Fruit fly (Drosophila melanogaster): Measurements from ENCODE around the gene CG33252.

CG33252 gene

dm6 chrX:16854746-16855145, 42.2 kb downstream of the CG33252 start (continued):
- TF ChIP-seq Stat92E (GFP tag; optimal IDR thresholded peaks at IDR 0.05): no peak
- no peak for TF ChIP-seq Camta (GFP tag; optimal IDR thresholded peaks at IDR 0.05)
- peak; percentile 47 for TF ChIP-seq esg (GFP tag; conservative IDR thresholded peaks at IDR 0.05)
- TF ChIP-seq wdn (GFP tag; IDR thresholded peaks at IDR 0.05): no peak
- peak in 1 of 2 experiments; percentile 7 for TF ChIP-seq Hr78 (GFP tag; optimal IDR thresholded peaks at IDR 0.05)
- no peak for TF ChIP-seq Sry-δ (GFP tag; optimal IDR thresholded peaks at IDR 0.05)
- TF ChIP-seq bsh (GFP tag; optimal IDR thresholded peaks at IDR 0.05): peak in 1 of 2 experiments; percentile 54
- no peak for TF ChIP-seq pfk (GFP tag; optimal IDR thresholded peaks at IDR 0.05)
- no peak for TF ChIP-seq CG33213 (GFP tag; optimal IDR thresholded peaks at IDR 0.05)
- TF ChIP-seq CG8089 (GFP tag; optimal IDR thresholded peaks at IDR 0.05): no peak
- no peak for TF ChIP-seq nau (GFP tag; optimal IDR thresholded peaks at IDR 0.05)
- TF ChIP-seq lmd (GFP tag; IDR thresholded peaks at IDR 0.05): peak; percentile 46
- no peak for TF ChIP-seq CG7357 (GFP tag; IDR thresholded peaks at IDR 0.05)
- TF ChIP-seq lab (GFP tag; optimal IDR thresholded peaks at IDR 0.05): peak; percentile 57
- peak in 1 of 2 experiments; percentile 69 for TF ChIP-seq eve (GFP tag; optimal IDR thresholded peaks at IDR 0.05)
- no peak for TF ChIP-seq CG12769 (tag; optimal IDR thresholded peaks at IDR 0.05)
- peak; percentile 59 for TF ChIP-seq CG11696 (GFP tag; IDR thresholded peaks at IDR 0.05)
- TF ChIP-seq CG15696 (tag; optimal IDR thresholded peaks at IDR 0.05): no peak
- peak in 1 of 3 experiments; percentile 15 for TF ChIP-seq lola (GFP tag; optimal IDR thresholded peaks at IDR 0.05)
- TF ChIP-seq HLH3B (GFP tag; IDR thresholded peaks at IDR 0.05): peak; percentile 61
- TF ChIP-seq bcd (GFP tag; optimal IDR thresholded peaks at IDR 0.05): peak; percentile 54
- peak; percentile 32; the same call in 1 of the 2 replicates for TF ChIP-seq Rfx (GFP tag; IDR thresholded peaks at IDR 0.05)
- peak; percentile 70 for TF ChIP-seq CG13424 (tag; optimal IDR thresholded peaks at IDR 0.05)
- no peak for TF ChIP-seq yki (optimal IDR thresholded peaks at IDR 0.05)
- TF ChIP-seq CG12219 (GFP tag; optimal IDR thresholded peaks at IDR 0.05): peak; percentile 45
- TF ChIP-seq sisA (GFP tag; IDR thresholded peaks at IDR 0.05): peak; percentile 51; the same call in 1 of the 2 replicates
- TF ChIP-seq insv (GFP tag; optimal IDR thresholded peaks at IDR 0.05): no peak
- no peak for TF ChIP-seq CG33557 (GFP tag; optimal IDR thresholded peaks at IDR 0.05)
- TF ChIP-seq odd (GFP tag; optimal IDR thresholded peaks at IDR 0.05): peak; percentile 36
- TF ChIP-seq rib (GFP tag; IDR thresholded peaks at IDR 0.05): no peak
- peak in 1 of 2 experiments; percentile 79 for TF ChIP-seq Eip74EF (GFP tag; optimal IDR thresholded peaks at IDR 0.05)
- TF ChIP-seq Doc3 (GFP tag; IDR thresholded peaks at IDR 0.05; ENCODE audit: partially characterized antibody): no peak
- no peak for TF ChIP-seq btn (GFP tag; optimal IDR thresholded peaks at IDR 0.05)
- no peak for TF ChIP-seq CG7372 (GFP tag; IDR thresholded peaks at IDR 0.05)
- no peak for TF ChIP-seq tna (GFP tag; IDR thresholded peaks at IDR 0.05; ENCODE audit: partially characterized antibody)
- peak; percentile 22 for TF ChIP-seq CG3407 (GFP tag; optimal IDR thresholded peaks at IDR 0.05)
- no peak for TF ChIP-seq tll (GFP tag; optimal IDR thresholded peaks at IDR 0.05)
- peak; percentile 23 for TF ChIP-seq CG11723 (GFP tag; optimal IDR thresholded peaks at IDR 0.05)
- TF ChIP-seq wor (GFP tag; IDR thresholded peaks at IDR 0.05): peak; percentile 31; the same call in 1 of the 2 replicates
- no peak for TF ChIP-seq Gug (GFP tag; IDR thresholded peaks at IDR 0.05)
- TF ChIP-seq Aef1 (GFP tag; IDR thresholded peaks at IDR 0.05): no peak
- peak; percentile 52 for TF ChIP-seq org-1 (GFP tag; optimal IDR thresholded peaks at IDR 0.05)
- TF ChIP-seq CG1647 (GFP tag; optimal IDR thresholded peaks at IDR 0.05): no peak
- TF ChIP-seq CG32532 (GFP tag; IDR thresholded peaks at IDR 0.05): no peak
- TF ChIP-seq nom (GFP tag; optimal IDR thresholded peaks at IDR 0.05): no peak
- no peak for TF ChIP-seq bigmax (GFP tag; optimal IDR thresholded peaks at IDR 0.05)
- no peak for TF ChIP-seq CG10462 (GFP tag; optimal IDR thresholded peaks at IDR 0.05)
- TF ChIP-seq CG9437 (GFP tag; optimal IDR thresholded peaks at IDR 0.05): peak; percentile 37
- TF ChIP-seq ssp (GFP tag; IDR thresholded peaks at IDR 0.05): 0 out of 2 replicates have a peak, but pooled peaks have one; percentile 19
- TF ChIP-seq BEAF-32 (GFP tag; optimal IDR thresholded peaks at IDR 0.05): no peak

All from whole organism, embryonic.